Worm (Caenorhabditis elegans): ENCODE results near the gene col-166.

Gene col-166

ce11 chrX:6274270-6274669 is 5.5 kb upstream of the col-166 start (continued):
- 0 out of 2 replicates have a peak, but pooled peaks have one; percentile 9 for TF ChIP-seq mdt-29 (GFP tag; IDR thresholded peaks at IDR 0.05)

DNA sequence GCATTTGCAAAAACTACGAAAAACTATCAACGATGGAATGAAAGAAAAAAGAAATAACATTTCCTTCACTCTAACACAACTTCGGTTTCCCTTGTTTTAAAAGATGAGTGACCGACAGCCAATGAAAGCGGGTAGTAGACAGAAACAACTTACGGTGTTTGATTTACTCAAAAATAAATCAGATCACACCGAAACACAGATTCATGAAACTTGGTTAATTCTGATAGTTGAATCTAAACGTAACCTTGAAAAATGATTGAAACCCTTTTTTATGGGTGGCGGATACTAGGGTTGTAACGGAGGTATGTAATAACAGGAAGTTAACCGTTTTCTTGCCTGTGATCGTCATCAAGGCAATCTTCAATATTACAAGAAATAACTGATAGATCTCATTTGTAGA is 4.5 kb upstream of the col-166 start:
- 0 out of 2 replicates have a peak, but pooled peaks have one; percentile 13 for TF ChIP-seq ceh-44 (GFP tag; IDR thresholded peaks at IDR 0.05)
- peak; percentile 60 for TF ChIP-seq nhr-25 (tag; optimal IDR thresholded peaks at IDR 0.05; ENCODE audit: borderline replicate concordance, insufficient read depth)
- TF ChIP-seq ceh-28 (tag; optimal IDR thresholded peaks at IDR 0.05) = no peak
- peak; percentile 38 for TF ChIP-seq nhr-28 (tag; optimal IDR thresholded peaks at IDR 0.05)

ce11 chrX:6276701-6277100 is 3.1 kb upstream of the col-166 start:
- TF ChIP-seq fos-1 (tag; optimal IDR thresholded peaks at IDR 0.05) = no peak
- TF ChIP-seq aha-1 (tag) = peak; percentile 95

DNA sequence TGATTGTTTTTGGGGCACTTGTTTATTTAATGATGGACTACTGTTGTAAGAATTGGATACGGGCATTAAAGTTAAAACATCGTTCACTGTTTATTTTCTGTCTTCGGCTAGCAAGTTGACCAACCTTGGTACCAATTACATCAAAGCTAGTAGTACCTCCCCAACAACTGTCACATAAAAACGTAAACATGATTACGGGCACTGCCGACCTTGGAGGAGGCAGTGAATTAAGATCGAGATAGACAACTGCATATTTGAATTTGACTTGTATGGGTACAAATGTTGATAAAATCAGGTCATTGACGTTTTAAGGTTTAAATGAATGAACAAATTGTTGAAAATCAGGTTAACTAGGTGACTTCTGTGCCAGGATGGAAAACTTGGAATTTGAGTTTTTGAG is 2.6 kb upstream of the col-166 start:
- TF ChIP-seq dmd-9 (GFP tag; IDR thresholded peaks at IDR 0.05) = no peak
- TF ChIP-seq Y105C5A.15 (GFP tag; IDR thresholded peaks at IDR 0.05) = no peak
- no peak for TF ChIP-seq fos-1 (tag; optimal IDR thresholded peaks at IDR 0.05)
- no peak for TF ChIP-seq dmd-6 (GFP tag; IDR thresholded peaks at IDR 0.05)
- TF ChIP-seq spr-3 (GFP tag; optimal IDR thresholded peaks at IDR 0.05) = no peak
- TF ChIP-seq unc-39 (tag; optimal IDR thresholded peaks at IDR 0.05) = no peak
- no peak for TF ChIP-seq ztf-11 (tag; optimal IDR thresholded peaks at IDR 0.05)
- no peak for TF ChIP-seq madf-5 (GFP tag; IDR thresholded peaks at IDR 0.05)
- TF ChIP-seq nhr-25 (tag; optimal IDR thresholded peaks at IDR 0.05; ENCODE audit: borderline replicate concordance, insufficient read depth) = no peak
- no peak for TF ChIP-seq set-16 (GFP tag; IDR thresholded peaks at IDR 0.05)
- TF ChIP-seq mxl-3 (GFP tag; optimal IDR thresholded peaks at IDR 0.05) = no peak
- no peak for TF ChIP-seq hlh-30 (tag; optimal IDR thresholded peaks at IDR 0.05; ENCODE audit: insufficient read depth)
- TF ChIP-seq saeg-2 (GFP tag; IDR thresholded peaks at IDR 0.05) = no peak
- no peak for TF ChIP-seq lin-13 (GFP tag; optimal IDR thresholded peaks at IDR 0.05)
- TF ChIP-seq daf-16 (GFP tag; optimal IDR thresholded peaks at IDR 0.05) = no peak
- TF ChIP-seq daf-16 (tag; optimal IDR thresholded peaks at IDR 0.05) = no peak
- TF ChIP-seq daf-8 (GFP tag; IDR thresholded peaks at IDR 0.05) = no peak
- TF ChIP-seq lin-1 (GFP tag; IDR thresholded peaks at IDR 0.05) = no peak
- no peak for TF ChIP-seq mxl-2 (GFP tag; conservative IDR thresholded peaks at IDR 0.05)
- TF ChIP-seq duxl-1 (tag; optimal IDR thresholded peaks at IDR 0.05; ENCODE audit: poor library complexity) = no peak

ce11 chrX:6278296-6278695 is 1.5 kb upstream of the col-166 start:
- TF ChIP-seq aha-1 (tag) (peak; percentile 82), snpc-1.2 (GFP tag; IDR thresholded peaks at IDR 0.05) (no peak)

ce11 chrX:6280272-6280791 is 516 bp downstream of the col-166 start:
- peak; percentile 95 for TF ChIP-seq set-16 (GFP tag; IDR thresholded peaks at IDR 0.05)

- TF ChIP-seq mes-2 (tag; optimal IDR thresholded peaks at IDR 0.05; ENCODE audit: poor library complexity, severe bottlenecking) (peak; percentile 43), unc-62 (GFP tag; optimal IDR thresholded peaks at IDR 0.05 in 1 of 2) (peak in 1 of 2 experiments; percentile 46), unc-62 (tag; optimal IDR thresholded peaks at IDR 0.05) (no peak), ama-1 (optimal IDR thresholded peaks at IDR 0.05) (peak; percentile 82), nhr-10 (tag; optimal IDR thresholded peaks at IDR 0.05) (no peak), aha-1 (tag) (peak; percentile 8), mep-1 (tag; optimal IDR thresholded peaks at IDR 0.05) (peak; percentile 67), lsy-2 (tag; optimal IDR thresholded peaks at IDR 0.05) (peak in 1 of 2 experiments; percentile 13), fos-1 (tag; optimal IDR thresholded peaks at IDR 0.05) (no peak)
Measured at ce11 chrX:6280998-6281397, 1.2 kb downstream of the col-166 start.
